Worm (Caenorhabditis elegans) whole organism, L4 larva: ENCODE data around the gene ndus-8.

Source experiments
- F37D6.2 ChIP-seq: sonication (generic microtip); optimal IDR thresholded peaks from 2 replicates; lab custom pipeline; 2016; ENCODE audit warnings: mild to moderate bottlenecking, missing genetic modification characterization, missing compliant biosample characterization
- Y48G9A.11 ChIP-seq: fragments of 200-800 bp; sonication (Bioruptor generic); IDR thresholded peaks from 2 replicates; pipeline ENCODE4 v1.3.6; 2022; ENCODE audit warnings: missing genetic modification reagents, missing genetic modification characterization, missing compliant biosample characterization
- Y5F2A.4 ChIP-seq: fragments of 200-800 bp; sonication (Bioruptor generic); optimal IDR thresholded peaks from 2 replicates; lab custom pipeline; 2018; ENCODE audit warnings: mild to moderate bottlenecking, missing genetic modification characterization, missing compliant biosample characterization
- Y75B8A.6 ChIP-seq: fragments of 200-800 bp; sonication (Bioruptor generic); IDR thresholded peaks from 2 replicates; pipeline ENCODE4 v1.3.6; 2022; ENCODE audit warnings: missing genetic modification reagents, missing genetic modification characterization, missing compliant biosample characterization
- aha-1 ChIP-seq: fragments of 150-350 bp; peaks from one replicate; lab custom pipeline; 2014; ENCODE audit warnings: missing biosample characterization, missing genetic modification characterization
- ama-1 ChIP-seq: fragments of 150-350 bp; optimal IDR thresholded peaks from 2 replicates; lab custom pipeline; 2014; ENCODE audit warnings: inconsistent platforms, mixed read lengths
- arid-1 ChIP-seq: fragments of 200-800 bp; sonication (Bioruptor generic); conservative IDR thresholded peaks from 2 replicates; pipeline ENCODE4 v1.3.6; 2022; ENCODE audit warnings: missing genetic modification reagents, missing genetic modification characterization, missing compliant biosample characterization
- ceh-20 ChIP-seq: fragments of 200-800 bp; sonication (Bioruptor generic); IDR thresholded peaks from 2 replicates; pipeline ENCODE4 v1.3.6; 2022; ENCODE audit warnings: missing genetic modification reagents, missing genetic modification characterization, missing compliant biosample characterization
- ceh-32 ChIP-seq: sonication (generic microtip); optimal IDR thresholded peaks from 2 replicates; lab custom pipeline; 2016; ENCODE audit warnings: mild to moderate bottlenecking, missing genetic modification characterization, missing compliant biosample characterization; ENCODE audit not compliant: poor library complexity
- ceh-44 ChIP-seq: fragments of 200-800 bp; sonication (Bioruptor generic); IDR thresholded peaks from 2 replicates; pipeline ENCODE4 v1.3.6; 2022; ENCODE audit warnings: missing genetic modification reagents, missing genetic modification characterization, missing compliant biosample characterization
- ceh-62 ChIP-seq: sonication (generic microtip); optimal IDR thresholded peaks from 2 replicates; lab custom pipeline; 2017; ENCODE audit warnings: missing biosample characterization, missing genetic modification characterization
- cey-2 ChIP-seq: sonication (generic microtip); optimal IDR thresholded peaks from 3 replicates; lab custom pipeline; 2017; ENCODE audit warnings: missing genetic modification characterization, mild to moderate bottlenecking, missing compliant biosample characterization, antibody characterized with exemption, borderline replicate concordance; ENCODE audit not compliant: insufficient read depth
- daf-12 ChIP-seq: fragments of 150-350 bp; optimal IDR thresholded peaks from 2 replicates; lab custom pipeline; 2014; ENCODE audit warnings: missing biosample characterization, missing genetic modification reagents, missing genetic modification characterization
- daf-16 ChIP-seq, 3 experiments: sonication (generic microtip); optimal IDR thresholded peaks; 2 replicates each; lab custom pipeline; 2016 to 2017; ENCODE audit warnings: missing genetic modification characterization in 3 of 3, missing genetic modification reagents in 3 of 3, mild to moderate bottlenecking in 2 of 3, missing compliant biosample characterization in 2 of 3, missing biosample characterization in 1 of 3, moderate library complexity in 1 of 3
- dmd-6 ChIP-seq: fragments of 200-800 bp; sonication (Bioruptor generic); IDR thresholded peaks from 2 replicates; pipeline ENCODE4 v1.3.6; 2022; ENCODE audit warnings: missing genetic modification reagents, missing genetic modification characterization, missing compliant biosample characterization
- dmd-9 ChIP-seq: fragments of 200-800 bp; sonication (Bioruptor generic); IDR thresholded peaks from 2 replicates; pipeline ENCODE4 v1.3.6; 2022; ENCODE audit warnings: missing genetic modification reagents, missing genetic modification characterization, missing compliant biosample characterization
- hlh-11 ChIP-seq: fragments of 200-800 bp; sonication (Bioruptor generic); optimal IDR thresholded peaks from 2 replicates; lab custom pipeline; 2018; ENCODE audit warnings: mild to moderate bottlenecking, missing genetic modification characterization, missing compliant biosample characterization
- hlh-30 ChIP-seq: sonication (generic microtip); optimal IDR thresholded peaks from 2 replicates; lab custom pipeline; 2017; ENCODE audit warnings: antibody characterized with exemption, mild to moderate bottlenecking, missing genetic modification characterization, missing compliant biosample characterization; ENCODE audit not compliant: insufficient read depth
- hmg-1.1 ChIP-seq: fragments of 200-800 bp; sonication (Bioruptor generic); IDR thresholded peaks from 2 replicates; pipeline ENCODE4 v1.3.6; 2022; ENCODE audit warnings: missing genetic modification reagents, missing genetic modification characterization, missing compliant biosample characterization
- lin-1 ChIP-seq: fragments of 200-800 bp; sonication (Bioruptor generic); IDR thresholded peaks from 2 replicates; pipeline ENCODE4 v1.3.6; 2022; ENCODE audit warnings: missing genetic modification reagents, missing genetic modification characterization, missing compliant biosample characterization
- lin-39 ChIP-seq: fragments of 150-350 bp; optimal IDR thresholded peaks from 2 replicates; lab custom pipeline; 2014; ENCODE audit warnings: missing biosample characterization, missing genetic modification reagents, missing genetic modification characterization
- lsy-2 ChIP-seq, 2 experiments: fragments of 150-350 bp in 1 of 2; sonication (generic microtip) in 1 of 2; optimal IDR thresholded peaks; 2 replicates each; lab custom pipeline; 2014 to 2017; ENCODE audit warnings: missing biosample characterization in 2 of 2, missing genetic modification characterization in 2 of 2
- mdt-29 ChIP-seq: fragments of 200-800 bp; sonication (Bioruptor generic); IDR thresholded peaks from 2 replicates; pipeline ENCODE4 v1.3.6; 2022; ENCODE audit warnings: missing genetic modification reagents, missing genetic modification characterization, missing compliant biosample characterization
- mep-1 ChIP-seq: fragments of 150-350 bp; sonication (generic microtip); optimal IDR thresholded peaks from 3 replicates; lab custom pipeline; 2014; ENCODE audit warnings: missing biosample characterization, missing genetic modification characterization
- mes-2 ChIP-seq: sonication (generic microtip); optimal IDR thresholded peaks from 2 replicates; lab custom pipeline; 2016; ENCODE audit warnings: missing genotype, mild to moderate bottlenecking, missing genetic modification characterization, missing compliant biosample characterization; ENCODE audit not compliant: poor library complexity, severe bottlenecking
- nhr-237 ChIP-seq: sonication (generic microtip); optimal IDR thresholded peaks from 2 replicates; lab custom pipeline; 2017; ENCODE audit warnings: missing biosample characterization, missing genetic modification characterization
- nhr-28 ChIP-seq: fragments of 150-350 bp; optimal IDR thresholded peaks from 2 replicates; lab custom pipeline; 2014; ENCODE audit warnings: missing biosample characterization, missing genetic modification characterization
- nhr-41 ChIP-seq: fragments of 200-800 bp; sonication (Bioruptor generic); IDR thresholded peaks from 2 replicates; pipeline ENCODE4 v1.3.6; 2022; ENCODE audit warnings: missing genetic modification reagents, missing genetic modification characterization, missing compliant biosample characterization
- nhr-42 ChIP-seq: fragments of 200-800 bp; sonication (Bioruptor generic); IDR thresholded peaks from 2 replicates; pipeline ENCODE4 v1.3.6; 2022; ENCODE audit warnings: missing genetic modification characterization, missing compliant biosample characterization
- nhr-76 ChIP-seq: fragments of 150-350 bp; optimal IDR thresholded peaks from 2 replicates; lab custom pipeline; 2014; ENCODE audit warnings: missing biosample characterization, missing genetic modification characterization
- pqm-1 ChIP-seq: sonication (generic microtip); optimal IDR thresholded peaks from 2 replicates; lab custom pipeline; 2017; ENCODE audit warnings: missing biosample characterization, missing genetic modification characterization
- saeg-2 ChIP-seq: fragments of 200-800 bp; sonication (Bioruptor generic); IDR thresholded peaks from 2 replicates; pipeline ENCODE4 v1.3.6; 2022; ENCODE audit warnings: missing genetic modification reagents, missing genetic modification characterization, missing compliant biosample characterization
- sdz-12 ChIP-seq: fragments of 200-800 bp; sonication (Bioruptor generic); optimal IDR thresholded peaks from 2 replicates; lab custom pipeline; 2018; ENCODE audit warnings: mild to moderate bottlenecking, missing genetic modification characterization, missing compliant biosample characterization
- snpc-1.2 ChIP-seq: fragments of 200-800 bp; sonication (Bioruptor generic); IDR thresholded peaks from 2 replicates; pipeline ENCODE4 v1.3.6; 2022; ENCODE audit warnings: missing genetic modification reagents, missing genetic modification characterization, missing compliant biosample characterization
- snpc-4 ChIP-seq: fragments of 150-350 bp; optimal IDR thresholded peaks from 2 replicates; lab custom pipeline; 2014; ENCODE audit warnings: missing biosample characterization, missing genetic modification characterization
- unc-130 ChIP-seq: sonication (generic microtip); optimal IDR thresholded peaks from 2 replicates; lab custom pipeline; 2016; ENCODE audit warnings: missing genetic modification reagents, missing genetic modification characterization, missing compliant biosample characterization
- unc-62 ChIP-seq, 3 experiments: fragments of 150-350 bp in 1 of 3; sonication (generic microtip); optimal IDR thresholded peaks in 2 of 3; peaks in 1 of 3; 1 replicate in 1 of 3; 2 replicates in 2 of 3; lab custom pipeline; 2014 to 2017; ENCODE audit warnings: missing biosample characterization in 3 of 3, missing genetic modification characterization in 3 of 3, missing genetic modification reagents in 3 of 3, missing genotype in 1 of 3
- zfp-2 ChIP-seq: sonication (generic microtip); optimal IDR thresholded peaks from 2 replicates; lab custom pipeline; 2016; ENCODE audit warnings: mild to moderate bottlenecking, missing genetic modification characterization, missing compliant biosample characterization
- zfp-3 ChIP-seq: fragments of 200-800 bp; sonication (Bioruptor generic); conservative IDR thresholded peaks from 2 replicates; pipeline ENCODE4 v1.3.6; 2022; ENCODE audit warnings: missing genetic modification reagents, missing genetic modification characterization, missing compliant biosample characterization
- zip-11 ChIP-seq: fragments of 200-800 bp; sonication (Bioruptor generic); IDR thresholded peaks from 2 replicates; pipeline ENCODE4 v1.3.6; 2022; ENCODE audit warnings: missing genetic modification characterization, missing compliant biosample characterization
- zip-2 ChIP-seq: fragments of 150-350 bp; optimal IDR thresholded peaks from 2 replicates; lab custom pipeline; 2014; ENCODE audit warnings: missing biosample characterization, missing genetic modification characterization

ndus-8 gene

DNA sequence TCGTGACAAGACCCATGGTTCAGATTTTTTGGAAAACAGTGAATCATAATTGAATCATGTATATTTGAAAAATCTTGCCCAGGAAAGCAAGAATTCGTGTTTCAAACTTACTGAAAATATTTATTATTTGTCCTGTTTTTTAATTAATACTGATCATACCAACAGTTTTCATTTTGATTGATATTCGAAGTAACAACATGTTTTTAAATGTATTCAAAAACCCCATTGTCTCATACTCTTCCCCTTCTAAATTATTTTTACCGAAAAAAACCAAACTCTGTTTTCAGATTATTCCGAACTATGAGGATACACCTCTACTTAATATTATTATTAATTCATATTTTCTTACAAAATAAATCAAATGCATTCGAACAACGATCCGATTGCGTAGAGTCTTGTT is 17.8 kb downstream of the ndus-8 start, which contains the start of gene R151.1:
R151.1 (plus strand) TSS at position 301 of the 400 bp plus-strand sequence.
- TF ChIP-seq Y75B8A.6 (GFP tag; lab: Robert Waterston, UW) (no peak), ceh-44 (no peak), lsy-2 (tag; optimal IDR thresholded peaks at IDR 0.05; lab: Kevin White, UChicago) (no peak), saeg-2 (GFP tag; lab: Robert Waterston, UW) (no peak), arid-1 (no peak), dmd-9 (no peak), lin-39 (tag; lab: Kevin White, UChicago) (no peak), Y48G9A.11 (GFP tag; lab: Robert Waterston, UW) (no peak), nhr-42 (GFP tag; lab: Robert Waterston, UW) (no peak), sdz-12 (no peak), ceh-20 (GFP tag; lab: Robert Waterston, UW) (no peak), ceh-32 (tag; lab: Kevin White, UChicago) (no peak), unc-130 (GFP tag; lab: Kevin White, UChicago) (no peak), lin-1 (GFP tag; lab: Robert Waterston, UW) (no peak), nhr-28 (no peak)

DNA sequence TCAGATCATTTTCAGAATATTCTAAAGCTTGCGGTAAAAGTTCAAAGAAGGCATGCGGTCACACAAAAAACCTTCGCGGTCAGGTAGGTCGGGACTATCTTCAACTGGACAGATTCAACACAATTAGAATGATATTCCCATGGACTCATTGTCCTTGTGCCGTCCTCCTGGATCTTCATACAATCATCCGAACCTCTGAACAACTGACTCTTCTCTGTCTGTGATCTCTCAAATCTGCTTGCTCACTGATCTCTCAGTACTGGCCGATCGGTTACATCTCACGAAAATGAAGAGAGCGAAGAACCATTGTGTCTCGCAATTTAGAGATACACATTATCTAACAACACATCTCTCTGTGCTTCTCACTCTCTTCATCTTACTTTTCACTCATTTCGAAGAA is 18.5 kb downstream of the ndus-8 start:
- no peak for TF ChIP-seq daf-16 (GFP tag; optimal IDR thresholded peaks at IDR 0.05; lab: Kevin White, UChicago)
- no peak for TF ChIP-seq daf-16 (tag; optimal IDR thresholded peaks at IDR 0.05; lab: Kevin White, UChicago)
- no peak for TF ChIP-seq ceh-20 (GFP tag; lab: Robert Waterston, UW)
- TF ChIP-seq unc-62 (GFP tag; optimal IDR thresholded peaks at IDR 0.05 in 1 of 2; lab: Kevin White, UChicago) = peak in 1 of 2 experiments; percentile 54
- no peak for TF ChIP-seq unc-62 (tag; optimal IDR thresholded peaks at IDR 0.05; lab: Kevin White, UChicago)
- TF ChIP-seq snpc-1.2 (GFP tag; lab: Robert Waterston, UW) = no peak
- TF ChIP-seq hlh-30 (tag; lab: Kevin White, UChicago) = no peak

DNA sequence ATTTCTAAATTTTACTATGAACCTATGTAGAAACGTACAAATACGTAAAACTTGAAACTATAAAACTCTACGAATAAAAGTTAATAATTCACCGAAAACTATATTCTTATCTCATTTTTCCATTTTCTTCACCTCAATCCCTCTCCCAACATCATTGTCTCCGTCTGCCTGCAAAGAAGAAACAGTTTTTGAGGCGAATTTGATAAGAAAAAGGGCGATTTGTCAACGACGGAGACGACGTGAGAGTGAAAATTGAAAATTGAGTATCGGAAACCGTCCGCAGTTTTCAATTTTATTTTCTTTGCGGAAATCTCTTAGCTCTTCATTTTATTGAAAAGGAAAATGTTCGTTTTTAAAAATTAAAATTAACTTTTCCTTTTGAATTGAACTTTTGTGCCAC is 22.0 kb downstream of the ndus-8 start:
- TF ChIP-seq zip-11 (GFP tag; lab: Robert Waterston, UW) (no peak), hlh-11 (peak; percentile 31), mdt-29 (GFP tag; lab: Robert Waterston, UW) (no peak), mep-1 (no peak), hmg-1.1 (GFP tag; lab: Robert Waterston, UW) (no peak), daf-16 (GFP tag; optimal IDR thresholded peaks at IDR 0.05; lab: Kevin White, UChicago) (no peak), daf-16 (tag; optimal IDR thresholded peaks at IDR 0.05; lab: Kevin White, UChicago) (peak; percentile 29), cey-2 (tag; lab: Kevin White, UChicago) (no peak), zfp-2 (tag; lab: Kevin White, UChicago) (no peak), pqm-1 (tag; lab: Kevin White, UChicago) (peak; percentile 55), nhr-41 (GFP tag; lab: Robert Waterston, UW) (no peak), ceh-62 (tag; lab: Kevin White, UChicago) (no peak), ceh-44 (no peak), dmd-6 (peak; percentile 28; the same call in 1 of the 2 replicates), Y5F2A.4 (GFP tag; lab: Kevin White, UChicago) (no peak), snpc-4 (tag; lab: Kevin White, UChicago) (no peak), unc-62 (GFP tag; optimal IDR thresholded peaks at IDR 0.05 in 1 of 2; lab: Kevin White, UChicago) (peak in 1 of 2 experiments; percentile 61), unc-62 (tag; optimal IDR thresholded peaks at IDR 0.05; lab: Kevin White, UChicago) (no peak), zfp-3 (GFP tag; lab: Robert Waterston, UW) (no peak), nhr-28 (peak; percentile 36), zip-2 (tag; lab: Kevin White, UChicago) (no peak)

DNA sequence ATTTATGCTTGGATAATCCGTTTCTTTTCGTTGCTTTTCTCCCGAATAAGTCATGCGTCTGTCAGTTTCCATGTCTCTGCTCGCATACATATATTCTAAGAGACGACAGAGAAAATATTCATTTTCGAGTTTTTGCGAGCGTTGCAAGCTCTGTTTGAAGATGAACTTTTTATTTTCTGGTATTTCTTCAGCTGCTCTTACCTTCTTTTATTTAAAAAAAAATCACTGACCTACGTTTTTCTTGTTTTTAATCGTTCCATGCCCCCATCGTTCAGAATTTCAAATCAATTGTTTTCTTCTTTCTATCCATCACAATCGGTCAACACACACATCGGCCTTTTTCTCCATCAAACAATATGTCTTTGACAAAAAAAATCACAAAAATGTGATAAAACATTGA is 23.5 kb downstream of the ndus-8 start:
- peak; percentile 35 for TF ChIP-seq mes-2
- TF ChIP-seq mdt-29 (GFP tag; lab: Robert Waterston, UW) = no peak
- TF ChIP-seq daf-12 (tag; lab: Kevin White, UChicago) = no peak
- no peak for TF ChIP-seq ama-1 (lab: Kevin White, UChicago)
- TF ChIP-seq unc-62 (GFP tag; optimal IDR thresholded peaks at IDR 0.05 in 1 of 2; lab: Kevin White, UChicago) = peak in 1 of 2 experiments; percentile 76
- no peak for TF ChIP-seq unc-62 (tag; optimal IDR thresholded peaks at IDR 0.05; lab: Kevin White, UChicago)
- TF ChIP-seq aha-1 = peak; percentile 90
- no peak for TF ChIP-seq nhr-76 (tag; lab: Kevin White, UChicago)
- no peak for TF ChIP-seq nhr-237
- TF ChIP-seq F37D6.2 (tag; lab: Kevin White, UChicago) = no peak
